Fruit fly (Drosophila melanogaster) whole organism, embryonic: ENCODE results near the gene Phyhd1.
A peak's percentile ranks its signal among the peaks of the same experiment; 100 is the strongest.

ENCODE experiments used
- ATbp ChIP-seq: fragments of 200-800 bp; sonication (Bioruptor generic); optimal IDR thresholded peaks from 2 replicates; lab custom pipeline; 2017; ENCODE audit warnings: missing biosample characterization, mild to moderate bottlenecking, missing genetic modification characterization, missing genetic modification reagents
- CG12155 ChIP-seq: fragments of 200-800 bp; sonication (Bioruptor generic); optimal IDR thresholded peaks from 3 replicates; lab custom pipeline; 2016; ENCODE audit warnings: missing biosample characterization, missing genetic modification characterization
- CG14014 ChIP-seq: fragments of 200-800 bp; sonication (Bioruptor generic); IDR thresholded peaks from 2 replicates; pipeline ENCODE4 v1.3.6; 2022; ENCODE audit warnings: missing biosample characterization, missing genetic modification characterization
- CG14710 ChIP-seq: fragments of 200-800 bp; sonication (Bioruptor generic); optimal IDR thresholded peaks from 3 replicates; lab custom pipeline; 2019; ENCODE audit warnings: missing biosample characterization, mild to moderate bottlenecking, missing genetic modification characterization, moderate library complexity
- CG16813 ChIP-seq: fragments of 200-800 bp; sonication (Bioruptor generic); IDR thresholded peaks from 3 replicates; pipeline ENCODE4 v1.3.6; 2022; ENCODE audit warnings: missing biosample characterization, missing genetic modification characterization; ENCODE audit not compliant: partially characterized antibody
- CG17359 ChIP-seq: fragments of 200-800 bp; sonication (Bioruptor generic); optimal IDR thresholded peaks from 3 replicates; lab custom pipeline; 2018; ENCODE audit warnings: missing biosample characterization, mild to moderate bottlenecking, missing genetic modification characterization, moderate library complexity
- CG17612 ChIP-seq: fragments of 200-800 bp; sonication (Bioruptor generic); IDR thresholded peaks from 2 replicates; pipeline ENCODE4 v1.3.6; 2022; ENCODE audit warnings: missing biosample characterization, missing genetic modification characterization
- CG17829 ChIP-seq: fragments of 200-800 bp; optimal IDR thresholded peaks from 2 replicates; lab custom pipeline; 2019; ENCODE audit warnings: missing biosample characterization, mild to moderate bottlenecking, missing genetic modification characterization, moderate library complexity
- CG3065 ChIP-seq: fragments of 200-800 bp; sonication (Bioruptor generic); optimal IDR thresholded peaks from 2 replicates; lab custom pipeline; 2016; ENCODE audit warnings: missing biosample characterization, missing genetic modification characterization
- CG32767 ChIP-seq: fragments of 200-800 bp; sonication (Bioruptor generic); IDR thresholded peaks from 2 replicates; pipeline ENCODE4 v1.3.6; 2022; ENCODE audit warnings: missing biosample characterization, missing genetic modification characterization
- CG34422 ChIP-seq: fragments of 200-800 bp; sonication (Bioruptor generic); IDR thresholded peaks from 3 replicates; pipeline ENCODE4 v1.3.6; 2022; ENCODE audit warnings: missing biosample characterization, missing genetic modification characterization
- CG3726 ChIP-seq: fragments of 200-800 bp; sonication (Bioruptor generic); IDR thresholded peaks from 3 replicates; pipeline ENCODE4, ENCODE4 v1.3.6; 2022; ENCODE audit warnings: missing biosample characterization, missing genetic modification characterization
- CG4282 ChIP-seq: fragments of 200-800 bp; sonication (Bioruptor generic); optimal IDR thresholded peaks from 2 replicates; lab custom pipeline; 2016; ENCODE audit warnings: missing biosample characterization, missing genetic modification characterization
- CG4854 ChIP-seq: fragments of 200-800 bp; sonication (Bioruptor generic); optimal IDR thresholded peaks from 2 replicates; lab custom pipeline; 2016; ENCODE audit warnings: missing biosample characterization, missing genetic modification characterization, inconsistent platforms
- CG6254 ChIP-seq: fragments of 200-800 bp; sonication (Bioruptor generic); optimal IDR thresholded peaks from 3 replicates; lab custom pipeline; 2017; ENCODE audit warnings: mild to moderate bottlenecking, missing biosample characterization, missing genetic modification reagents, missing genetic modification characterization
- CG6272 ChIP-seq: fragments of 200-800 bp; sonication (Bioruptor generic); IDR thresholded peaks from 2 replicates; pipeline ENCODE4 v1.3.6; 2022; ENCODE audit warnings: missing biosample characterization, missing genetic modification characterization
- CG6683 ChIP-seq: fragments of 200-800 bp; sonication (Bioruptor generic); optimal IDR thresholded peaks from 2 replicates; lab custom pipeline; 2017; ENCODE audit warnings: missing biosample characterization, mild to moderate bottlenecking, missing genetic modification characterization, missing genetic modification reagents
- CG6689 ChIP-seq: fragments of 200-800 bp; sonication (Bioruptor generic); IDR thresholded peaks from 2 replicates; pipeline ENCODE4 v1.3.6; 2022; ENCODE audit warnings: missing biosample characterization, missing genetic modification characterization
- CG6765 ChIP-seq: fragments of 200-800 bp; sonication (Bioruptor generic); optimal IDR thresholded peaks from 3 replicates; lab custom pipeline; 2017; ENCODE audit warnings: missing biosample characterization, mild to moderate bottlenecking, missing genetic modification characterization
- CG7271 ChIP-seq: fragments of 200-800 bp; sonication (Bioruptor generic); optimal IDR thresholded peaks from 2 replicates; lab custom pipeline; 2018; ENCODE audit warnings: missing biosample characterization, mild to moderate bottlenecking, missing genetic modification characterization, moderate library complexity
- Drgx ChIP-seq: fragments of 200-800 bp; sonication (Bioruptor generic); IDR thresholded peaks from 2 replicates; pipeline ENCODE4 v1.3.6; 2022; ENCODE audit warnings: missing biosample characterization, missing genetic modification characterization
- Opbp ChIP-seq: fragments of 200-800 bp; sonication (Bioruptor generic); IDR thresholded peaks from 3 replicates; pipeline ENCODE4 v1.3.6; 2022; ENCODE audit warnings: missing biosample characterization, missing genetic modification characterization; ENCODE audit not compliant: partially characterized antibody
- Rx ChIP-seq: fragments of 200-800 bp; sonication (Bioruptor generic); IDR thresholded peaks from 2 replicates; pipeline ENCODE4 v1.3.6; 2022; ENCODE audit warnings: missing biosample characterization, missing genetic modification characterization
- Sox102F ChIP-seq: fragments of 200-800 bp; sonication (Bioruptor generic); optimal IDR thresholded peaks from 2 replicates; lab custom pipeline; 2018; ENCODE audit warnings: missing biosample characterization, mild to moderate bottlenecking, missing genetic modification characterization, moderate library complexity
- Taf1 ChIP-seq: fragments of 200-800 bp; sonication (Bioruptor generic); IDR thresholded peaks from 2 replicates; pipeline ENCODE4 v1.3.6; 2022; ENCODE audit warnings: missing biosample characterization, missing genetic modification characterization
- Vsx1 ChIP-seq: fragments of 200-800 bp; sonication (Bioruptor generic); optimal IDR thresholded peaks from 2 replicates; lab custom pipeline; 2017; ENCODE audit warnings: missing biosample characterization, mild to moderate bottlenecking, missing genetic modification characterization, missing genetic modification reagents
- YL-1 ChIP-seq: fragments of 200-800 bp; sonication (Bioruptor generic); optimal IDR thresholded peaks from 3 replicates; lab custom pipeline; 2017; ENCODE audit warnings: missing biosample characterization, mild to moderate bottlenecking, missing genetic modification characterization
- ab ChIP-seq: fragments of 200-800 bp; sonication (Bioruptor generic); optimal IDR thresholded peaks from 2 replicates; lab custom pipeline; 2016; ENCODE audit warnings: missing biosample characterization, missing genetic modification characterization
- bbx ChIP-seq: fragments of 200-800 bp; sonication (Bioruptor generic); IDR thresholded peaks from 2 replicates; pipeline ENCODE4 v1.3.6; 2022; ENCODE audit warnings: missing biosample characterization, missing genetic modification characterization; ENCODE audit not compliant: partially characterized antibody
- cad ChIP-seq: fragments of >200 bp; optimal IDR thresholded peaks from 2 replicates; lab custom pipeline; 2017; ENCODE audit warnings: missing biosample characterization, missing genetic modification characterization
- cas ChIP-seq: fragments of 200-800 bp; sonication (Bioruptor generic); IDR thresholded peaks from 2 replicates; pipeline ENCODE4 v1.3.6; 2022; ENCODE audit warnings: missing biosample characterization, missing genetic modification characterization
- dmrt99B ChIP-seq: fragments of 200-800 bp; sonication (Bioruptor generic); optimal IDR thresholded peaks from 2 replicates; lab custom pipeline; 2018; ENCODE audit warnings: missing biosample characterization, mild to moderate bottlenecking, missing genetic modification characterization, moderate library complexity
- ewg ChIP-seq: fragments of 200-800 bp; sonication (Bioruptor generic); optimal IDR thresholded peaks from 3 replicates; lab custom pipeline; 2017; ENCODE audit warnings: mild to moderate bottlenecking, missing biosample characterization, missing genetic modification reagents, missing genetic modification characterization
- eyg ChIP-seq: fragments of 200-800 bp; sonication (Bioruptor generic); optimal IDR thresholded peaks from 3 replicates; lab custom pipeline; 2016; ENCODE audit warnings: missing biosample characterization, missing genetic modification characterization
- fru ChIP-seq: fragments of >200 bp; optimal IDR thresholded peaks from 2 replicates; lab custom pipeline; 2017
- fu2 ChIP-seq: fragments of 200-800 bp; sonication (Bioruptor generic); optimal IDR thresholded peaks from 2 replicates; lab custom pipeline; 2016; ENCODE audit warnings: missing biosample characterization, missing genetic modification characterization
- gfzf ChIP-seq: fragments of 200-800 bp; sonication (Bioruptor generic); optimal IDR thresholded peaks from 2 replicates; lab custom pipeline; 2016; ENCODE audit warnings: missing biosample characterization, mild to moderate bottlenecking, missing genetic modification characterization, moderate library complexity
- lilli ChIP-seq: fragments of 200-800 bp; sonication (Bioruptor generic); optimal IDR thresholded peaks from 3 replicates; lab custom pipeline; 2016; ENCODE audit warnings: missing biosample characterization, missing genetic modification characterization
- nau ChIP-seq: fragments of 200-800 bp; sonication (Bioruptor generic); optimal IDR thresholded peaks from 3 replicates; lab custom pipeline; 2017; ENCODE audit warnings: missing biosample characterization, mild to moderate bottlenecking, missing genetic modification characterization, missing genetic modification reagents
- pan ChIP-seq, 4 experiments: fragments of >200 bp in 3 of 4; fragments of 200-800 bp in 1 of 4; sonication (Bioruptor generic) in 1 of 4; optimal IDR thresholded peaks in 3 of 4; IDR thresholded peaks in 1 of 4; 2 replicates each; pipeline versions ENCODE4 v1.3.6 to Lab custom; 2017 to 2022; ENCODE audit warnings: missing biosample characterization in 2 of 4, missing genetic modification characterization in 2 of 4, mixed read lengths in 1 of 4
- pho ChIP-seq: fragments of 200-800 bp; sonication (Bioruptor generic); optimal IDR thresholded peaks from 2 replicates; lab custom pipeline; 2016; ENCODE audit warnings: missing biosample characterization, missing genetic modification characterization
- prd ChIP-seq, 3 experiments: fragments of >200 bp in 2 of 3; fragments of 200-800 bp in 1 of 3; sonication (Bioruptor generic) in 1 of 3; optimal IDR thresholded peaks in 2 of 3; IDR thresholded peaks in 1 of 3; 2 replicates in 2 of 3; 3 replicates in 1 of 3; pipeline versions ENCODE4 v1.3.6 to Lab custom; 2017 to 2022; ENCODE audit warnings: missing biosample characterization in 1 of 3, missing genetic modification characterization in 1 of 3
- rib ChIP-seq: fragments of 200-800 bp; sonication (Bioruptor generic); IDR thresholded peaks from 2 replicates; pipeline ENCODE4 v1.3.6; 2022; ENCODE audit warnings: missing biosample characterization, missing genetic modification characterization
- salm ChIP-seq: fragments of 200-800 bp; sonication (Bioruptor generic); optimal IDR thresholded peaks from 2 replicates; lab custom pipeline; 2018; ENCODE audit warnings: missing biosample characterization, mild to moderate bottlenecking, missing genetic modification characterization
- sc ChIP-seq, 3 experiments: fragments of >200 bp in 2 of 3; fragments of 200-800 bp in 1 of 3; sonication (Bioruptor generic) in 1 of 3; optimal IDR thresholded peaks; 2 replicates in 2 of 3; 3 replicates in 1 of 3; lab custom pipeline; 2017; ENCODE audit warnings: mild to moderate bottlenecking in 1 of 3, missing biosample characterization in 1 of 3, missing genetic modification characterization in 1 of 3, missing genetic modification reagents in 1 of 3
- sens-2 ChIP-seq: fragments of 200-800 bp; sonication (Bioruptor generic); IDR thresholded peaks from 2 replicates; pipeline ENCODE4 v1.3.6; 2022; ENCODE audit warnings: missing biosample characterization, missing genetic modification characterization
- sim ChIP-seq: fragments of 200-800 bp; sonication (Bioruptor generic); IDR thresholded peaks from 2 replicates; pipeline ENCODE4 v1.3.6; 2022; ENCODE audit warnings: missing biosample characterization, missing genetic modification characterization
- slou ChIP-seq: fragments of 200-800 bp; sonication (Bioruptor generic); optimal IDR thresholded peaks from 3 replicates; lab custom pipeline; 2016; ENCODE audit warnings: missing biosample characterization, missing genetic modification characterization
- tup ChIP-seq: fragments of 200-800 bp; sonication (Bioruptor generic); optimal IDR thresholded peaks from 2 replicates; lab custom pipeline; 2016; ENCODE audit warnings: missing biosample characterization, mild to moderate bottlenecking, missing genetic modification characterization, moderate library complexity
- wek ChIP-seq: fragments of 200-800 bp; sonication (Bioruptor generic); optimal IDR thresholded peaks from 3 replicates; lab custom pipeline; 2018; ENCODE audit warnings: missing biosample characterization, mild to moderate bottlenecking, missing genetic modification characterization, moderate library complexity

Gene Phyhd1

dm6 chr3R:10629973-10630372 lies 50.8 kb downstream of the Phyhd1 start (continued):
- TF ChIP-seq eyg (GFP tag; lab: Kevin White, UChicago), result no peak
- no peak for TF ChIP-seq cas
- no peak for TF ChIP-seq CG14014
- no peak for TF ChIP-seq rib (GFP tag; lab: Robert Waterston, UW)
- no peak for TF ChIP-seq Taf1 (GFP tag; lab: Robert Waterston, UW)
- no peak for TF ChIP-seq sc (optimal IDR thresholded peaks at IDR 0.05; lab: Kevin White, UChicago)
- TF ChIP-seq sc (GFP tag; optimal IDR thresholded peaks at IDR 0.05; lab: Kevin White, UChicago), result no peak
- TF ChIP-seq CG3726, result no peak
- no peak for TF ChIP-seq CG6765 (GFP tag; lab: Kevin White, UChicago)
- no peak for TF ChIP-seq ab (GFP tag; lab: Kevin White, UChicago)
- no peak for TF ChIP-seq fu2 (GFP tag; lab: Kevin White, UChicago)
- peak; percentile 21 for TF ChIP-seq Sox102F (GFP tag; lab: Kevin White, UChicago)
- peak; percentile 3 for TF ChIP-seq Vsx1
- peak; percentile 11 for TF ChIP-seq CG14710 (tag; lab: Kevin White, UChicago)
- TF ChIP-seq sens-2 (GFP tag; lab: Robert Waterston, UW), result no peak
- no peak for TF ChIP-seq CG6254 (GFP tag; lab: Kevin White, UChicago)
- TF ChIP-seq CG34422, result no peak
- TF ChIP-seq CG6683 (GFP tag; lab: Kevin White, UChicago), result no peak
- TF ChIP-seq CG4282 (GFP tag; lab: Kevin White, UChicago), result no peak
- TF ChIP-seq CG17359, result peak; percentile 22
- no peak for TF ChIP-seq gfzf (GFP tag; lab: Kevin White, UChicago)
- TF ChIP-seq sim, result 0 out of 2 replicates have a peak, but pooled peaks have one; percentile 27
- TF ChIP-seq Opbp, result no peak
- no peak for TF ChIP-seq ewg (GFP tag; lab: Kevin White, UChicago)
- no peak for TF ChIP-seq CG7271 (tag; lab: Kevin White, UChicago)
- no peak for TF ChIP-seq CG6272 (GFP tag; lab: Robert Waterston, UW)
- TF ChIP-seq wek (GFP tag; lab: Kevin White, UChicago), result no peak
- no peak for TF ChIP-seq lilli (GFP tag; lab: Kevin White, UChicago)
- TF ChIP-seq nau (GFP tag; lab: Kevin White, UChicago), result no peak
- TF ChIP-seq Rx (GFP tag; lab: Robert Waterston, UW), result no peak
- TF ChIP-seq YL-1 (GFP tag; lab: Kevin White, UChicago), result no peak
- TF ChIP-seq CG17829 (tag; lab: Kevin White, UChicago), result peak; percentile 14
- TF ChIP-seq CG12155 (GFP tag; lab: Kevin White, UChicago), result no peak
- no peak for TF ChIP-seq cad
- TF ChIP-seq slou (GFP tag; lab: Kevin White, UChicago), result no peak
- TF ChIP-seq CG3065 (GFP tag; lab: Kevin White, UChicago), result no peak
- TF ChIP-seq bbx (GFP tag; lab: Robert Waterston, UW), result no peak
- TF ChIP-seq CG6689 (GFP tag; lab: Robert Waterston, UW), result peak; percentile 25; the same call in 1 of the 2 replicates
- TF ChIP-seq ATbp, result peak; percentile 23
- no peak for TF ChIP-seq CG16813 (GFP tag; lab: Robert Waterston, UW)
- TF ChIP-seq tup, result no peak
- TF ChIP-seq salm (tag; lab: Kevin White, UChicago), result no peak
- peak; percentile 44 for TF ChIP-seq Drgx (GFP tag; lab: Robert Waterston, UW)
- TF ChIP-seq prd (optimal IDR thresholded peaks at IDR 0.05; lab: Kevin White, UChicago), result no peak
- TF ChIP-seq prd (GFP tag; IDR thresholded peaks at IDR 0.05; lab: Robert Waterston, UW), result peak; percentile 46; the same call in 1 of the 3 replicates
- TF ChIP-seq pan (optimal IDR thresholded peaks at IDR 0.05; lab: Kevin White, UChicago), result no peak
- TF ChIP-seq pan (GFP tag; optimal IDR thresholded peaks at IDR 0.05 in 1 of 2, IDR thresholded peaks at IDR 0.05 in 1 of 2), result peak in 1 of 2 experiments; percentile 25
- TF ChIP-seq fru (lab: Kevin White, UChicago), result no peak
- peak; percentile 31 for TF ChIP-seq dmrt99B (tag; lab: Kevin White, UChicago)
- TF ChIP-seq CG32767 (GFP tag; lab: Robert Waterston, UW), result no peak
- TF ChIP-seq CG4854 (GFP tag; lab: Kevin White, UChicago), result no peak
- no peak for TF ChIP-seq CG17612 (GFP tag; lab: Robert Waterston, UW)
- no peak for TF ChIP-seq pho (GFP tag; lab: Kevin White, UChicago)
